Fruit fly (Drosophila melanogaster): ENCODE measurements around the gene CG14456.

The CG14456 gene

DNA sequence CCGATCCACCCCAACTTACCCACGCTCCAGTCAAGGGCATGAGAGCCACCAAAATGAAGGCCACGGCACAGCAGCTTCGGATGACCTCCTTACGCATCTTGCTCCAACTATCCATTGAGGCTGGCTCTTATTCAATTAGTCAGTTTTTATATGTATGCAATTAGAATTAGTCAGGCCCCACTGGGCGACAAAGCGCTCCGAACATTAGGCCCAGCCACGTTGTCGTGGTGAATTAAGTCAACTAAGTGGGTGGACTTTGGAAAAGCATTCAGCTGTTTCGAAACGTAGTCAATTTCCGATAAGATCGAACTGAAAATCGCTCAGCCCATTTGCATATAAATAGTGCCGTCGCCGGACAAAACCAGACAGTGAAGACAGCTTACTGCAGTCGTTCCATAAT lies at the start of gene CG14456, which contains the start of gene CG14455:
Gene CG14456, plus strand, starts transcription at position 236 of the 400 bp plus-strand sequence.
Gene CG14455, minus strand, starts transcription at position 101 of the 400 bp plus-strand sequence.
- TF ChIP-seq CG17186 (GFP tag; optimal IDR thresholded peaks at IDR 0.05) (no peak), lilli (GFP tag; optimal IDR thresholded peaks at IDR 0.05) (no peak), pzg (GFP tag; optimal IDR thresholded peaks at IDR 0.05) (no peak), Aef1 (GFP tag; IDR thresholded peaks at IDR 0.05) (no peak), phol (tag; optimal IDR thresholded peaks at IDR 0.05) (no peak), C15 (GFP tag; IDR thresholded peaks at IDR 0.05) (no peak), trh (GFP tag; optimal IDR thresholded peaks at IDR 0.05) (no peak), cato (GFP tag; optimal IDR thresholded peaks at IDR 0.05; ENCODE audit: borderline replicate concordance) (no peak), H2.0 (GFP tag; IDR thresholded peaks at IDR 0.05) (no peak), CG8924 (tag; optimal IDR thresholded peaks at IDR 0.05) (no peak), gsb-n (tag; optimal IDR thresholded peaks at IDR 0.05) (no peak), CG7357 (GFP tag; IDR thresholded peaks at IDR 0.05) (no peak), Elba2 (GFP tag; optimal IDR thresholded peaks at IDR 0.05) (no peak), CG1647 (GFP tag; optimal IDR thresholded peaks at IDR 0.05) (no peak), CG11696 (GFP tag; IDR thresholded peaks at IDR 0.05) (no peak), chm (GFP tag; IDR thresholded peaks at IDR 0.05) (no peak), CG11456 (GFP tag; IDR thresholded peaks at IDR 0.05) (no peak), crc (GFP tag; optimal IDR thresholded peaks at IDR 0.05) (no peak), CG32767 (GFP tag; IDR thresholded peaks at IDR 0.05) (no peak)

DNA sequence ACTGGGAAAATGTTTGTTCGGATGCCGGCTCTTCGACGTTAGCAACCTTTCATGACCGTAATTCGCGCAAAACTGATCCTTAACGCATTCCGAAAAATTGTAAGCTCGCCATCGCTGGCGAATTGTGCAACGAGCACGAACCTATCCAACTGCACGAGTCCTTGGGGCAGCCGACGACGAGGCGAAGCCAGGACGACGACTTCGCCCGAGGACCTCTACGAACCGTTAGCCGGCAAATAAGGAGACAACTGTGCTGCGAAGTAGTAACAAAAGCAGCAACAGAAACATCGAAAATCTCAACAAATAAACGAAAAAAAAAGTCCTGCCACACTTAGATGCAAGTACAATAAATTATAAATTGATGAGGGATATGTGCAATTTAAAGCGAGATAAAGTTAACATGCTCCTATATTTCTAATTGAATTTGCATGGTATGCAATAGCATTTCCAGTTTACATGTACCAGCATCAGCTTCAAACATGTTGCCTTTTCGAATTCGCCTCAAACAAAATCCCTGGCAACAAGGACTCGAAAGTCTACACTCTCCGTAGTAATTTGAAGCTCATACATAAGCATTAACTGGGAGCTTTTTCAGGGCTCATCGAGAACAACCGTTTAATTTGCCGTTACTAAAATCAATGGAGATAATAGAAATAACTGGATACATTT lies 49.0 kb upstream of the CG14456 start, which contains the start of gene CG14459:
Gene CG14459, minus strand, starts transcription at position 51 of the 669 bp plus-strand sequence.
- peak; percentile 82 for TF ChIP-seq Deaf1 (tag; optimal IDR thresholded peaks at IDR 0.05)
- TF ChIP-seq tx (GFP tag; optimal IDR thresholded peaks at IDR 0.05) = no peak
- no peak for TF ChIP-seq gcm2 (GFP tag; optimal IDR thresholded peaks at IDR 0.05)
- peak; percentile 93 for TF ChIP-seq CG5180 (GFP tag; optimal IDR thresholded peaks at IDR 0.05)

DNA sequence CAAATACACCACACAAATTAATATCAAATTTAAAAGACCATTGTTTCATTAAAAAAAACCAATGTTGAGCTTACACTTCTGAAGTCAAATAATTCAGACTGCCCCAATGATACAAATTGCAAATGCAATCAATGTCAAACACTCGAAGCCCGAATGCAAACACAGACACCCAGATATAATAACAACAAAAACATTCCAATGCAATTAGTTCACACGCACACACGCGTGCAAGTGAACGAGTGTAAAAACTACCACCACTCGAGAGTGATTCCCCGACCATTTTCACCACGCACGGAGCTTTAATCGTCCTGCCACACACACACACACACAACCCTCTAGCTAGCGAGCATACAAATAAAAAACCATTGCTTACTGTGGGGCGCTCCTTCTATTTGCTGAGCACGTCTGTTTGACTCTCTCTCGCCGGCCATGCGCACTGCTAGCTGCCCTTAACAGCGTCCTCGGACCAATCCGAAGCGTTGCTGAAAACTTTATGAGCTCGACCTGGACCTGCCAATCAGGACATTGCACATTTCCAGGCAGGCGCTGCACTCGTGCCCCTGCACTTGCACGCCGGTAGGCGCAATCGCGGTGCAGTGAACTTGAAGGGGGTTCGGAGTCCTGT lies 44.6 kb upstream of the CG14456 start:
- TF ChIP-seq nerfin-1 (tag; optimal IDR thresholded peaks at IDR 0.05) (peak; percentile 91), tll (GFP tag; optimal IDR thresholded peaks at IDR 0.05) (peak in 1 of 2 experiments; percentile 41), CG5180 (GFP tag; optimal IDR thresholded peaks at IDR 0.05) (peak; percentile 7), Trl (optimal IDR thresholded peaks at IDR 0.05) (peak in 1 of 2 experiments; percentile 11), Trl (GFP tag; optimal IDR thresholded peaks at IDR 0.05) (no peak), CG12744 (GFP tag; optimal IDR thresholded peaks at IDR 0.05) (no peak), Nf-YC (tag; optimal IDR thresholded peaks at IDR 0.05) (peak; percentile 95), scrt (GFP tag; optimal IDR thresholded peaks at IDR 0.05) (peak; percentile 38), CG4360 (GFP tag; IDR thresholded peaks at IDR 0.05) (0 out of 2 replicates have a peak, but pooled peaks have one; percentile 29), Nf-YB (GFP tag; optimal IDR thresholded peaks at IDR 0.05) (peak; percentile 94), CTCF (GFP tag; optimal IDR thresholded peaks at IDR 0.05) (no peak), cg (GFP tag; optimal IDR thresholded peaks at IDR 0.05) (peak; percentile 51), ewg (GFP tag; optimal IDR thresholded peaks at IDR 0.05) (peak; percentile 70), CG2120 (GFP tag; optimal IDR thresholded peaks at IDR 0.05) (no peak)

DNA sequence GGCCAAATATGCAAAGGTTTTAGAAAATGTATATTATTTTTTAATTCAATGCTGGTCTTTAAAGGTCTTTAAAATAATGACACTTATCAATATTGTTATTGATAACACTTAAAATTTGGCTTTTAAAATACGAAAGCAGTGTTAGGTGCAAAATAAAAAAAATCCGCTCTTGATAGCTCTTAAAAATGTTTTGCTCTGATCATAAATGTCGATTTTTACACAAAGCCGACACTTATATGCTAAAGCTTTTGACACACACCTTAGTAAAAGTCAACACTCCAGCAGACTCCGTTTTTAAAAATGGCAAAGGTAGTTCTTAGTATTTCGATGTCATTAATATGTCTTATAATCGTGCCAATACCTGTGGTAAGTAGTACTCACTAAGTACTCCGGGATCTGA lies 41.7 kb upstream of the CG14456 start, which contains the start of gene CG33766:
Gene CG33766, plus strand, starts transcription at position 301 of the 400 bp plus-strand sequence.
- TF ChIP-seq fu2 (GFP tag; optimal IDR thresholded peaks at IDR 0.05) = no peak
- no peak for TF ChIP-seq Ptx1 (GFP tag; IDR thresholded peaks at IDR 0.05)
- TF ChIP-seq CG18011 (GFP tag; optimal IDR thresholded peaks at IDR 0.05) = no peak
- no peak for TF ChIP-seq Fer1 (GFP tag; optimal IDR thresholded peaks at IDR 0.05)
- TF ChIP-seq jumu (GFP tag; optimal IDR thresholded peaks at IDR 0.05) = no peak
- no peak for TF ChIP-seq CG4424 (GFP tag; optimal IDR thresholded peaks at IDR 0.05)
